Worm (Caenorhabditis elegans) whole organism, midembryonic: ENCODE measurements around the gene fbxa-38.

ENCODE experiments used
- flt-1 ChIP-seq: fragments of 200-800 bp; sonication (Bioruptor generic); IDR thresholded peaks from 2 replicates; pipeline ENCODE4 v1.3.6; 2022; ENCODE audit warnings: missing genetic modification characterization, missing compliant biosample characterization
- klf-2 ChIP-seq: fragments of 200-800 bp; sonication (Bioruptor generic); conservative IDR thresholded peaks from 2 replicates; pipeline ENCODE4 v1.3.6; 2022; ENCODE audit warnings: missing genetic modification reagents, missing genetic modification characterization, missing compliant biosample characterization
- med-1 ChIP-seq: sonication (generic microtip); optimal IDR thresholded peaks from 2 replicates; lab custom pipeline; 2017; ENCODE audit warnings: missing genetic modification characterization, mild to moderate bottlenecking, missing compliant biosample characterization, antibody characterized with exemption, missing genetic modification reagents; ENCODE audit not compliant: insufficient read depth

- TF ChIP-seq klf-2 (GFP tag; lab: Robert Waterston, UW) (no peak), flt-1 (no peak), med-1 (no peak)
Measured at ce11 chrIII:2223932-2224331, 540 bp upstream of the fbxa-38 start, which contains the start of gene srd-65.
